Fruit fly (Drosophila melanogaster) whole organism, embryonic: ENCODE data around the gene CG3097.

Experiments used
- ATbp ChIP-seq: fragments of 200-800 bp; sonication (Bioruptor generic); optimal IDR thresholded peaks from 2 replicates; lab custom pipeline; 2017; ENCODE audit warnings: missing biosample characterization, mild to moderate bottlenecking, missing genetic modification characterization, missing genetic modification reagents
- Abd-B ChIP-seq: fragments of 200-800 bp; sonication (Bioruptor generic); optimal IDR thresholded peaks from 2 replicates; lab custom pipeline; 2018; ENCODE audit warnings: missing biosample characterization, mild to moderate bottlenecking, missing genetic modification characterization, moderate library complexity
- Antp ChIP-seq: fragments of 200-800 bp; sonication (Bioruptor generic); optimal IDR thresholded peaks from 3 replicates; lab custom pipeline; 2016; ENCODE audit warnings: missing biosample characterization, missing genetic modification characterization
- Atf6 ChIP-seq: fragments of 200-800 bp; sonication (Bioruptor generic); IDR thresholded peaks from 2 replicates; pipeline ENCODE4 v1.3.6; 2022; ENCODE audit warnings: missing biosample characterization, missing genetic modification characterization
- CG1024 ChIP-seq: fragments of 200-800 bp; sonication (Bioruptor generic); IDR thresholded peaks from 2 replicates; pipeline ENCODE4 v1.3.6; 2022; ENCODE audit warnings: missing biosample characterization, missing genetic modification characterization
- CG10274 ChIP-seq: fragments of 200-800 bp; sonication (Bioruptor generic); optimal IDR thresholded peaks from 3 replicates; lab custom pipeline; 2017; ENCODE audit warnings: missing biosample characterization, mild to moderate bottlenecking, missing genetic modification characterization
- CG10462 ChIP-seq: fragments of 200-800 bp; sonication (Bioruptor generic); optimal IDR thresholded peaks from 2 replicates; lab custom pipeline; 2016; ENCODE audit warnings: missing biosample characterization, missing genetic modification characterization
- CG11560 ChIP-seq: fragments of 200-800 bp; sonication (Bioruptor generic); IDR thresholded peaks from 3 replicates; pipeline ENCODE4 v1.3.6; 2022; ENCODE audit warnings: missing biosample characterization, missing genetic modification characterization
- CG11696 ChIP-seq: fragments of 200-800 bp; sonication (Bioruptor generic); IDR thresholded peaks from 2 replicates; pipeline ENCODE4 v1.3.6; 2022; ENCODE audit warnings: missing biosample characterization, missing genetic modification characterization
- CG14710 ChIP-seq: fragments of 200-800 bp; sonication (Bioruptor generic); optimal IDR thresholded peaks from 3 replicates; lab custom pipeline; 2019; ENCODE audit warnings: missing biosample characterization, mild to moderate bottlenecking, missing genetic modification characterization, moderate library complexity
- CG15696 ChIP-seq: fragments of 200-800 bp; sonication (Bioruptor generic); optimal IDR thresholded peaks from 2 replicates; lab custom pipeline; 2019; ENCODE audit warnings: missing biosample characterization, mild to moderate bottlenecking, missing genetic modification characterization, moderate library complexity
- CG1647 ChIP-seq: fragments of 200-800 bp; sonication (Bioruptor generic); optimal IDR thresholded peaks from 3 replicates; lab custom pipeline; 2016; ENCODE audit warnings: missing biosample characterization, missing genetic modification characterization
- CG17186 ChIP-seq: fragments of 200-800 bp; sonication (Bioruptor generic); optimal IDR thresholded peaks from 3 replicates; lab custom pipeline; 2017; ENCODE audit warnings: missing biosample characterization, missing genetic modification reagents, missing genetic modification characterization
- CG17568 ChIP-seq: fragments of 200-800 bp; sonication (Bioruptor generic); optimal IDR thresholded peaks from 2 replicates; lab custom pipeline; 2018; ENCODE audit warnings: missing biosample characterization, mild to moderate bottlenecking, missing genetic modification characterization, moderate library complexity
- CG18599 ChIP-seq: fragments of 200-800 bp; sonication (Bioruptor generic); optimal IDR thresholded peaks from 3 replicates; lab custom pipeline; 2017; ENCODE audit warnings: missing biosample characterization, missing genetic modification characterization, mild to moderate bottlenecking, moderate library complexity, missing genetic modification reagents
- CG2116 ChIP-seq: fragments of 200-800 bp; sonication (Bioruptor generic); optimal IDR thresholded peaks from 3 replicates; lab custom pipeline; 2018; ENCODE audit warnings: missing biosample characterization, mild to moderate bottlenecking, missing genetic modification characterization
- CG2678 ChIP-seq: fragments of 200-800 bp; sonication (Bioruptor generic); optimal IDR thresholded peaks from 3 replicates; lab custom pipeline; 2019; ENCODE audit warnings: missing biosample characterization, mild to moderate bottlenecking, missing genetic modification characterization, moderate library complexity
- CG32772 ChIP-seq: fragments of 200-800 bp; sonication (Bioruptor generic); IDR thresholded peaks from 2 replicates; pipeline ENCODE4 v1.3.6; 2022; ENCODE audit warnings: missing biosample characterization, missing genetic modification characterization
- CG3281 ChIP-seq: fragments of 200-800 bp; sonication (Bioruptor generic); optimal IDR thresholded peaks from 3 replicates; lab custom pipeline; 2017; ENCODE audit warnings: missing biosample characterization, mild to moderate bottlenecking, missing genetic modification characterization
- CG9437 ChIP-seq: fragments of 200-800 bp; sonication (Bioruptor generic); optimal IDR thresholded peaks from 2 replicates; lab custom pipeline; 2018; ENCODE audit warnings: missing biosample characterization, mild to moderate bottlenecking, missing genetic modification characterization
- CG9797 ChIP-seq: fragments of 200-800 bp; sonication (Bioruptor generic); optimal IDR thresholded peaks from 3 replicates; lab custom pipeline; 2018; ENCODE audit warnings: missing biosample characterization, mild to moderate bottlenecking, missing genetic modification characterization
- Dbx ChIP-seq: fragments of 200-800 bp; sonication (Bioruptor generic); IDR thresholded peaks from 3 replicates; pipeline ENCODE4 v1.3.6; 2022; ENCODE audit warnings: missing biosample characterization, missing genetic modification characterization
- Dek ChIP-seq: fragments of 200-800 bp; sonication (Bioruptor generic); optimal IDR thresholded peaks from 3 replicates; lab custom pipeline; 2019; ENCODE audit warnings: missing biosample characterization, mild to moderate bottlenecking, missing genetic modification characterization, moderate library complexity
- Fer1 ChIP-seq: fragments of 200-800 bp; sonication (Bioruptor generic); optimal IDR thresholded peaks from 2 replicates; lab custom pipeline; 2017; ENCODE audit warnings: missing biosample characterization, mild to moderate bottlenecking, missing genetic modification characterization
- H15 ChIP-seq: fragments of 200-800 bp; sonication (Bioruptor generic); IDR thresholded peaks from 3 replicates; pipeline ENCODE4 v1.3.6; 2022; ENCODE audit warnings: missing biosample characterization, missing genetic modification characterization
- Nf-YA ChIP-seq: fragments of 200-800 bp; sonication (Bioruptor generic); IDR thresholded peaks from 2 replicates; pipeline ENCODE4 v1.3.6; 2022; ENCODE audit warnings: missing biosample characterization, missing genetic modification characterization
- Ssrp ChIP-seq: fragments of 200-800 bp; sonication (Bioruptor generic); optimal IDR thresholded peaks from 2 replicates; lab custom pipeline; 2018; ENCODE audit warnings: missing biosample characterization, mild to moderate bottlenecking, missing genetic modification characterization, moderate library complexity
- ara ChIP-seq: fragments of 200-800 bp; sonication (Bioruptor generic); IDR thresholded peaks from 2 replicates; pipeline ENCODE4 v1.3.6; 2022; ENCODE audit warnings: missing biosample characterization, missing genetic modification characterization
- cas ChIP-seq: fragments of 200-800 bp; sonication (Bioruptor generic); IDR thresholded peaks from 2 replicates; pipeline ENCODE4 v1.3.6; 2022; ENCODE audit warnings: missing biosample characterization, missing genetic modification characterization
- caup ChIP-seq: fragments of 200-800 bp; sonication (Bioruptor generic); optimal IDR thresholded peaks from 3 replicates; lab custom pipeline; 2017; ENCODE audit warnings: missing biosample characterization, mild to moderate bottlenecking, missing genetic modification characterization, moderate library complexity; ENCODE audit not compliant: severe bottlenecking
- crc ChIP-seq: fragments of 200-800 bp; sonication (Bioruptor generic); optimal IDR thresholded peaks from 2 replicates; lab custom pipeline; 2016; ENCODE audit warnings: missing biosample characterization, missing genetic modification characterization
- inv ChIP-seq: fragments of 200-800 bp; sonication (Bioruptor generic); IDR thresholded peaks from 2 replicates; pipeline ENCODE4 v1.3.6; 2022; ENCODE audit warnings: missing biosample characterization, missing genetic modification characterization; ENCODE audit not compliant: partially characterized antibody
- lola ChIP-seq, 3 experiments: fragments of >200 bp in 2 of 3; fragments of 200-800 bp in 1 of 3; sonication (Bioruptor generic) in 1 of 3; optimal IDR thresholded peaks; 2 replicates each; lab custom pipeline; 2017 to 2019; ENCODE audit warnings: missing biosample characterization in 3 of 3, missing genetic modification characterization in 3 of 3, mild to moderate bottlenecking in 1 of 3, moderate library complexity in 1 of 3
- luna ChIP-seq: fragments of 200-800 bp; sonication (Bioruptor generic); optimal IDR thresholded peaks from 2 replicates; lab custom pipeline; 2016; ENCODE audit warnings: missing biosample characterization, missing genetic modification characterization
- p53 ChIP-seq: fragments of 200-800 bp; sonication (Bioruptor generic); optimal IDR thresholded peaks from 2 replicates; lab custom pipeline; 2016; ENCODE audit warnings: missing biosample characterization, missing genetic modification characterization
- pb ChIP-seq: fragments of 200-800 bp; sonication (Bioruptor generic); optimal IDR thresholded peaks from 3 replicates; lab custom pipeline; 2016; ENCODE audit warnings: missing biosample characterization, missing genetic modification characterization
- run ChIP-seq: fragments of 200-800 bp; sonication (Bioruptor generic); optimal IDR thresholded peaks from 3 replicates; lab custom pipeline; 2018; ENCODE audit warnings: missing biosample characterization, mild to moderate bottlenecking, missing genetic modification characterization
- schlank ChIP-seq: fragments of 200-800 bp; sonication (Bioruptor generic); optimal IDR thresholded peaks from 2 replicates; lab custom pipeline; 2018; ENCODE audit warnings: missing biosample characterization, mild to moderate bottlenecking, missing genetic modification characterization
- shn ChIP-seq: fragments of 200-800 bp; sonication (Bioruptor generic); optimal IDR thresholded peaks from 3 replicates; lab custom pipeline; 2016; ENCODE audit warnings: missing biosample characterization, missing genetic modification characterization
- sima ChIP-seq: fragments of 200-800 bp; sonication (Bioruptor generic); optimal IDR thresholded peaks from 2 replicates; lab custom pipeline; 2016; ENCODE audit warnings: missing biosample characterization, missing genetic modification characterization
- sisA ChIP-seq: fragments of 200-800 bp; sonication (Bioruptor generic); IDR thresholded peaks from 2 replicates; pipeline ENCODE4 v1.3.6; 2022; ENCODE audit warnings: missing biosample characterization, missing genetic modification characterization
- slbo ChIP-seq: fragments of 200-800 bp; sonication (Bioruptor generic); IDR thresholded peaks from 2 replicates; pipeline ENCODE4 v1.3.6; 2022; ENCODE audit warnings: missing biosample characterization, missing genetic modification characterization
- sna ChIP-seq: fragments of 200-800 bp; sonication (Bioruptor generic); IDR thresholded peaks from 2 replicates; pipeline ENCODE4 v1.3.6; 2022; ENCODE audit warnings: missing biosample characterization, missing genetic modification characterization; ENCODE audit not compliant: partially characterized antibody
- stc ChIP-seq: fragments of 200-800 bp; sonication (Bioruptor generic); IDR thresholded peaks from 2 replicates; pipeline ENCODE4 v1.3.6; 2022; ENCODE audit warnings: missing biosample characterization, missing genetic modification characterization
- toy ChIP-seq: fragments of 200-800 bp; sonication (Bioruptor generic); IDR thresholded peaks from 2 replicates; pipeline ENCODE4 v1.3.6; 2022; ENCODE audit warnings: missing biosample characterization, missing genetic modification characterization
- trem ChIP-seq: fragments of 200-800 bp; optimal IDR thresholded peaks from 3 replicates; lab custom pipeline; 2019; ENCODE audit warnings: missing biosample characterization, mild to moderate bottlenecking, missing genetic modification characterization, moderate library complexity
- ttk ChIP-seq: fragments of 200-800 bp; sonication (Bioruptor generic); IDR thresholded peaks from 2 replicates; pipeline ENCODE4 v2.1.2; 2022; ENCODE audit warnings: missing biosample characterization, missing genetic modification characterization
- yki ChIP-seq: fragments of >200 bp; optimal IDR thresholded peaks from 3 replicates; lab custom pipeline; 2018

Gene CG3097

dm6 chrX:5754837-5755828, 15.4 kb downstream of the CG3097 start, which contains the start of the genes lin-52 and CG15771:
Gene lin-52 (minus strand): TSS chrX:5754958.
Gene CG15771 (plus strand): TSS chrX:5755574.
- TF ChIP-seq Dek, result peak; percentile 91
- peak; percentile 90 for TF ChIP-seq run
- no peak for TF ChIP-seq luna (GFP tag; lab: Kevin White, UChicago)
- peak; percentile 40; the same call in 1 of the 2 replicates for TF ChIP-seq inv
- TF ChIP-seq H15 (GFP tag; lab: Robert Waterston, UW), result peak; percentile 91
- TF ChIP-seq CG11560 (tag; lab: Robert Waterston, UW), result peak; percentile 95
- no peak for TF ChIP-seq sima
- TF ChIP-seq CG1024 (GFP tag; lab: Robert Waterston, UW), result peak; percentile 78
- peak; percentile 90 for TF ChIP-seq CG10462 (GFP tag; lab: Kevin White, UChicago)
- TF ChIP-seq CG11696 (GFP tag; lab: Robert Waterston, UW), result peak; percentile 75; the same call in 1 of the 2 replicates
- TF ChIP-seq ara (GFP tag; lab: Robert Waterston, UW), result peak; percentile 94
- peak; percentile 84 for TF ChIP-seq CG10274 (GFP tag; lab: Kevin White, UChicago)
- peak; percentile 96 for TF ChIP-seq CG3281 (GFP tag; lab: Kevin White, UChicago)
- TF ChIP-seq lola (GFP tag; optimal IDR thresholded peaks at IDR 0.05; lab: Kevin White, UChicago), result peak in 1 of 3 experiments; percentile 92
- TF ChIP-seq pb (GFP tag; lab: Kevin White, UChicago), result no peak
- TF ChIP-seq Dbx (GFP tag; lab: Robert Waterston, UW), result peak; percentile 95
- TF ChIP-seq Ssrp (tag; lab: Kevin White, UChicago), result peak; percentile 91
- peak; percentile 90 for TF ChIP-seq ttk (GFP tag; lab: Robert Waterston, UW)
- peak; percentile 91 for TF ChIP-seq schlank (tag; lab: Kevin White, UChicago)
- peak; percentile 97 for TF ChIP-seq sisA (GFP tag; lab: Robert Waterston, UW)
- peak; percentile 95 for TF ChIP-seq ATbp (GFP tag; lab: Kevin White, UChicago)
- TF ChIP-seq CG9797, result peak; percentile 45
- TF ChIP-seq CG2678 (tag; lab: Kevin White, UChicago), result peak; percentile 98
- TF ChIP-seq CG14710 (tag; lab: Kevin White, UChicago), result peak; percentile 90
- TF ChIP-seq Atf6, result peak; percentile 97
- TF ChIP-seq Nf-YA, result peak; percentile 83
- TF ChIP-seq CG32772 (GFP tag; lab: Robert Waterston, UW), result peak; percentile 94
- peak; percentile 91 for TF ChIP-seq stc
- TF ChIP-seq CG18599 (GFP tag; lab: Kevin White, UChicago), result peak; percentile 98
- TF ChIP-seq CG9437 (GFP tag; lab: Kevin White, UChicago), result peak; percentile 85
- peak; percentile 94 for TF ChIP-seq caup (GFP tag; lab: Kevin White, UChicago)
- TF ChIP-seq crc (GFP tag; lab: Kevin White, UChicago), result peak; percentile 51
- TF ChIP-seq cas (GFP tag; lab: Robert Waterston, UW), result peak; percentile 87
- TF ChIP-seq Antp (GFP tag; lab: Kevin White, UChicago), result peak; percentile 56
- peak; percentile 85 for TF ChIP-seq Abd-B (GFP tag; lab: Kevin White, UChicago)
- TF ChIP-seq sna (GFP tag; lab: Robert Waterston, UW), result 0 out of 2 replicates have a peak, but pooled peaks have one; percentile 15
- TF ChIP-seq Fer1 (GFP tag; lab: Kevin White, UChicago), result peak; percentile 98
- TF ChIP-seq toy (GFP tag; lab: Robert Waterston, UW), result peak; percentile 79
- peak; percentile 90 for TF ChIP-seq CG15696
- peak; percentile 82 for TF ChIP-seq trem (tag; lab: Kevin White, UChicago)
- TF ChIP-seq CG17568 (GFP tag; lab: Kevin White, UChicago), result peak; percentile 86
- peak; percentile 67 for TF ChIP-seq CG2116 (GFP tag; lab: Kevin White, UChicago)
- peak; percentile 53 for TF ChIP-seq CG1647
- peak; percentile 43 for TF ChIP-seq shn (GFP tag; lab: Kevin White, UChicago)
- peak; percentile 62 for TF ChIP-seq CG17186 (GFP tag; lab: Kevin White, UChicago)
- peak; percentile 18 for TF ChIP-seq p53 (GFP tag; lab: Kevin White, UChicago)
- TF ChIP-seq yki (lab: Kevin White, UChicago), result no peak
- peak; percentile 96 for TF ChIP-seq slbo
